Worm (Caenorhabditis elegans) whole organism, L4 larva: Measurements from ENCODE around the gene grl-17.

Source experiments
- D1046.2 ChIP-seq: fragments of 200-800 bp; sonication (Bioruptor generic); IDR thresholded peaks from 2 replicates; pipeline ENCODE4 v1.3.6; 2022; ENCODE audit warnings: missing genetic modification characterization, missing compliant biosample characterization
- T20F7.1 ChIP-seq: fragments of 200-800 bp; sonication (Bioruptor generic); optimal IDR thresholded peaks from 2 replicates; lab custom pipeline; 2018; ENCODE audit warnings: mild to moderate bottlenecking, missing genetic modification characterization, missing compliant biosample characterization
- T26A8.4 ChIP-seq: fragments of 200-800 bp; sonication (Bioruptor generic); IDR thresholded peaks from 2 replicates; pipeline ENCODE4 v1.3.6; 2022; ENCODE audit warnings: missing genetic modification characterization, missing compliant biosample characterization
- Y48G9A.11 ChIP-seq: fragments of 200-800 bp; sonication (Bioruptor generic); IDR thresholded peaks from 2 replicates; pipeline ENCODE4 v1.3.6; 2022; ENCODE audit warnings: missing genetic modification reagents, missing genetic modification characterization, missing compliant biosample characterization
- Y75B8A.6 ChIP-seq: fragments of 200-800 bp; sonication (Bioruptor generic); IDR thresholded peaks from 2 replicates; pipeline ENCODE4 v1.3.6; 2022; ENCODE audit warnings: missing genetic modification reagents, missing genetic modification characterization, missing compliant biosample characterization
- arid-1 ChIP-seq: fragments of 200-800 bp; sonication (Bioruptor generic); conservative IDR thresholded peaks from 2 replicates; pipeline ENCODE4 v1.3.6; 2022; ENCODE audit warnings: missing genetic modification reagents, missing genetic modification characterization, missing compliant biosample characterization
- attf-4 ChIP-seq: sonication (generic microtip); optimal IDR thresholded peaks from 3 replicates; lab custom pipeline; 2017; ENCODE audit warnings: missing biosample characterization, missing genetic modification characterization
- ceh-28 ChIP-seq: fragments of 150-350 bp; optimal IDR thresholded peaks from 2 replicates; lab custom pipeline; 2014; ENCODE audit warnings: missing biosample characterization, missing genetic modification reagents, missing genetic modification characterization
- ceh-44 ChIP-seq: fragments of 200-800 bp; sonication (Bioruptor generic); IDR thresholded peaks from 2 replicates; pipeline ENCODE4 v1.3.6; 2022; ENCODE audit warnings: missing genetic modification reagents, missing genetic modification characterization, missing compliant biosample characterization
- ceh-82 ChIP-seq: sonication (generic microtip); optimal IDR thresholded peaks from 2 replicates; lab custom pipeline; 2017; ENCODE audit warnings: missing biosample characterization, missing genetic modification characterization
- ces-1 ChIP-seq: fragments of 150-350 bp; sonication (generic microtip); optimal IDR thresholded peaks from 4 replicates; lab custom pipeline; 2014; ENCODE audit warnings: missing biosample characterization, missing genetic modification reagents, missing genetic modification characterization
- ctbp-1 ChIP-seq: fragments of 200-800 bp; sonication (Bioruptor generic); IDR thresholded peaks from 2 replicates; pipeline ENCODE4 v1.3.6; 2022; ENCODE audit warnings: missing genetic modification reagents, missing genetic modification characterization, missing compliant biosample characterization
- daf-16 ChIP-seq, 3 experiments: sonication (generic microtip); optimal IDR thresholded peaks; 2 replicates each; lab custom pipeline; 2016 to 2017; ENCODE audit warnings: missing genetic modification characterization in 3 of 3, missing genetic modification reagents in 3 of 3, mild to moderate bottlenecking in 2 of 3, missing compliant biosample characterization in 2 of 3, missing biosample characterization in 1 of 3, moderate library complexity in 1 of 3
- daf-19 ChIP-seq: fragments of 200-800 bp; sonication (Bioruptor generic); conservative IDR thresholded peaks from 2 replicates; pipeline ENCODE4 v1.3.6; 2022; ENCODE audit warnings: missing genetic modification characterization, missing compliant biosample characterization
- daf-8 ChIP-seq: fragments of 200-800 bp; sonication (Bioruptor generic); IDR thresholded peaks from 2 replicates; pipeline ENCODE4 v1.3.6; 2022; ENCODE audit warnings: missing genetic modification characterization, missing compliant biosample characterization
- dmd-6 ChIP-seq: fragments of 200-800 bp; sonication (Bioruptor generic); IDR thresholded peaks from 2 replicates; pipeline ENCODE4 v1.3.6; 2022; ENCODE audit warnings: missing genetic modification reagents, missing genetic modification characterization, missing compliant biosample characterization
- dmd-8 ChIP-seq: fragments of 200-800 bp; sonication (Bioruptor generic); IDR thresholded peaks from 2 replicates; pipeline ENCODE4 v1.3.6; 2022; ENCODE audit warnings: missing genetic modification characterization, missing compliant biosample characterization
- dpl-1 ChIP-seq: fragments of 150-350 bp; optimal IDR thresholded peaks from 2 replicates; lab custom pipeline; 2014; ENCODE audit warnings: missing biosample characterization, missing genetic modification reagents, missing genetic modification characterization
- duxl-1 ChIP-seq: sonication (generic microtip); optimal IDR thresholded peaks from 2 replicates; lab custom pipeline; 2016; ENCODE audit warnings: mild to moderate bottlenecking, missing genetic modification characterization, moderate library complexity, missing compliant biosample characterization; ENCODE audit not compliant: poor library complexity
- dve-1 ChIP-seq: sonication (generic microtip); optimal IDR thresholded peaks from 2 replicates; lab custom pipeline; 2017; ENCODE audit warnings: antibody characterized with exemption, mild to moderate bottlenecking, missing genetic modification characterization, missing compliant biosample characterization; ENCODE audit not compliant: insufficient read depth
- egl-43 ChIP-seq: fragments of 200-800 bp; sonication (Bioruptor generic); IDR thresholded peaks from 2 replicates; pipeline ENCODE4 v1.3.6; 2022; ENCODE audit warnings: missing genetic modification reagents, missing genetic modification characterization, missing compliant biosample characterization
- hif-1 ChIP-seq, 2 experiments: sonication (generic microtip); optimal IDR thresholded peaks; 2 replicates each; lab custom pipeline; 2016 to 2017; ENCODE audit warnings: missing compliant biosample characterization in 2 of 2, missing genetic modification characterization in 2 of 2, missing genetic modification reagents in 2 of 2, missing genotype in 2 of 2, mild to moderate bottlenecking in 1 of 2
- hlh-11 ChIP-seq: fragments of 200-800 bp; sonication (Bioruptor generic); optimal IDR thresholded peaks from 2 replicates; lab custom pipeline; 2018; ENCODE audit warnings: mild to moderate bottlenecking, missing genetic modification characterization, missing compliant biosample characterization
- hlh-30 ChIP-seq: sonication (generic microtip); optimal IDR thresholded peaks from 2 replicates; lab custom pipeline; 2017; ENCODE audit warnings: antibody characterized with exemption, mild to moderate bottlenecking, missing genetic modification characterization, missing compliant biosample characterization; ENCODE audit not compliant: insufficient read depth
- lim-7 ChIP-seq: fragments of 200-800 bp; sonication (Bioruptor generic); IDR thresholded peaks from 2 replicates; pipeline ENCODE4 v1.3.6; 2022; ENCODE audit warnings: missing genetic modification characterization, missing compliant biosample characterization
- lin-1 ChIP-seq: fragments of 200-800 bp; sonication (Bioruptor generic); IDR thresholded peaks from 2 replicates; pipeline ENCODE4 v1.3.6; 2022; ENCODE audit warnings: missing genetic modification reagents, missing genetic modification characterization, missing compliant biosample characterization
- lin-13 ChIP-seq: fragments of 150-350 bp; optimal IDR thresholded peaks from 2 replicates; lab custom pipeline; 2014; ENCODE audit warnings: missing biosample characterization, missing genetic modification reagents, missing genetic modification characterization
- lin-39 ChIP-seq: fragments of 150-350 bp; optimal IDR thresholded peaks from 2 replicates; lab custom pipeline; 2014; ENCODE audit warnings: missing biosample characterization, missing genetic modification reagents, missing genetic modification characterization
- mdl-1 ChIP-seq, 2 experiments: fragments of 150-350 bp in 1 of 2; sonication (generic microtip) in 1 of 2; optimal IDR thresholded peaks; 2 replicates each; lab custom pipeline; 2014 to 2017; ENCODE audit warnings: missing biosample characterization in 2 of 2, missing genetic modification characterization in 2 of 2
- mxl-3 ChIP-seq: fragments of 200-800 bp; sonication (Bioruptor generic); optimal IDR thresholded peaks from 2 replicates; lab custom pipeline; 2018; ENCODE audit warnings: mild to moderate bottlenecking, missing genetic modification characterization, missing compliant biosample characterization
- nhr-102 ChIP-seq: sonication (generic microtip); optimal IDR thresholded peaks from 2 replicates; lab custom pipeline; 2016; ENCODE audit warnings: mild to moderate bottlenecking, missing genetic modification characterization, moderate library complexity, missing compliant biosample characterization
- nhr-28 ChIP-seq: fragments of 150-350 bp; optimal IDR thresholded peaks from 2 replicates; lab custom pipeline; 2014; ENCODE audit warnings: missing biosample characterization, missing genetic modification characterization
- nhr-6 ChIP-seq: fragments of 150-350 bp; optimal IDR thresholded peaks from 2 replicates; lab custom pipeline; 2014; ENCODE audit warnings: missing biosample characterization, missing genetic modification characterization
- pqm-1 ChIP-seq: sonication (generic microtip); optimal IDR thresholded peaks from 2 replicates; lab custom pipeline; 2017; ENCODE audit warnings: missing biosample characterization, missing genetic modification characterization
- rbr-2 ChIP-seq: sonication (generic microtip); optimal IDR thresholded peaks from 2 replicates; lab custom pipeline; 2016; ENCODE audit warnings: missing genotype, missing genetic modification characterization, missing compliant biosample characterization
- tra-1 ChIP-seq: fragments of 200-800 bp; sonication (Bioruptor generic); IDR thresholded peaks from 2 replicates; pipeline ENCODE4 v1.3.6; 2022; ENCODE audit warnings: missing genetic modification reagents, missing genetic modification characterization, missing compliant biosample characterization
- unc-62 ChIP-seq, 3 experiments: fragments of 150-350 bp in 1 of 3; sonication (generic microtip); optimal IDR thresholded peaks in 2 of 3; peaks in 1 of 3; 1 replicate in 1 of 3; 2 replicates in 2 of 3; lab custom pipeline; 2014 to 2017; ENCODE audit warnings: missing biosample characterization in 3 of 3, missing genetic modification characterization in 3 of 3, missing genetic modification reagents in 3 of 3, missing genotype in 1 of 3
- vab-7 ChIP-seq: fragments of 200-800 bp; sonication (Bioruptor generic); IDR thresholded peaks from 2 replicates; pipeline ENCODE4 v1.3.6; 2022; ENCODE audit warnings: missing genetic modification reagents, missing genetic modification characterization, missing compliant biosample characterization
- zip-11 ChIP-seq: fragments of 200-800 bp; sonication (Bioruptor generic); IDR thresholded peaks from 2 replicates; pipeline ENCODE4 v1.3.6; 2022; ENCODE audit warnings: missing genetic modification characterization, missing compliant biosample characterization
- zip-2 ChIP-seq: fragments of 150-350 bp; optimal IDR thresholded peaks from 2 replicates; lab custom pipeline; 2014; ENCODE audit warnings: missing biosample characterization, missing genetic modification characterization
- ztf-11 ChIP-seq: fragments of 150-350 bp; optimal IDR thresholded peaks from 2 replicates; lab custom pipeline; 2014; ENCODE audit warnings: missing biosample characterization, missing genetic modification characterization

grl-17 gene

DNA sequence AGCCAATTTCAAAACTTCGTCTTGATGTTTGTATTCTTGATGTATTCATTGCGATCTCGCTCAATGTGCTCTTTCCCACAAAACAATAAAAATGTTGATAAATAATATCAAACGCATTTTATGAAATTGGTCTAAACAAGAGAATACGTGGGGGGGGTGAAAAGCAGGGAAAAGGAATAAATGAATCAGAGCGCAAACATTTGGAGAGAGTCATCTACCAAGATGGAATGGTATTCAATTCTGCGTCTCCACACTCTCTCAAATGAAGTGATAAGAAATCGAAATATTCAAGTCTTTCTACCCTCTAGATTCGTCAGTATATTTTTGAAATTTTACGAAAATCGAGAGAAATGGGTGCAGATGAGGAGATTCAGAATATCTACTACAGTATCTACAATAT lies 17.0 kb upstream of the grl-17 start, which contains the start of gene C50B8.5 (continued):
- TF ChIP-seq dmd-6 (GFP tag; lab: Robert Waterston, UW) = peak; percentile 8; the same call in 1 of the 2 replicates
- TF ChIP-seq ztf-11 (tag; lab: Kevin White, UChicago) = no peak
- TF ChIP-seq nhr-6 (tag; lab: Kevin White, UChicago) = peak; percentile 88
- TF ChIP-seq duxl-1 (tag; lab: Kevin White, UChicago) = peak; percentile 0

- TF ChIP-seq ceh-44 (GFP tag; lab: Robert Waterston, UW) (no peak), dmd-6 (GFP tag; lab: Robert Waterston, UW) (peak; percentile 41; the same call in 1 of the 2 replicates), dmd-8 (GFP tag; lab: Robert Waterston, UW) (no peak), egl-43 (GFP tag; lab: Robert Waterston, UW) (no peak), vab-7 (no peak), zip-11 (GFP tag; lab: Robert Waterston, UW) (no peak), lim-7 (no peak), lin-13 (GFP tag; lab: Kevin White, UChicago) (no peak), nhr-28 (peak; percentile 50), daf-8 (GFP tag; lab: Robert Waterston, UW) (no peak), hlh-30 (tag; lab: Kevin White, UChicago) (no peak), mxl-3 (GFP tag; lab: Kevin White, UChicago) (peak; percentile 26), unc-62 (GFP tag; optimal IDR thresholded peaks at IDR 0.05 in 1 of 2; lab: Kevin White, UChicago) (peak in 1 of 2 experiments; percentile 64), unc-62 (tag; optimal IDR thresholded peaks at IDR 0.05; lab: Kevin White, UChicago) (no peak), daf-16 (GFP tag; optimal IDR thresholded peaks at IDR 0.05; lab: Kevin White, UChicago) (no peak), daf-16 (tag; optimal IDR thresholded peaks at IDR 0.05; lab: Kevin White, UChicago) (peak; percentile 77), Y75B8A.6 (GFP tag; lab: Robert Waterston, UW) (no peak), hlh-11 (tag; lab: Kevin White, UChicago) (peak; percentile 36), pqm-1 (tag; lab: Kevin White, UChicago) (peak; percentile 91), dve-1 (tag; lab: Kevin White, UChicago) (peak; percentile 34), ceh-28 (tag; lab: Kevin White, UChicago) (no peak)
Observed at ce11 chrV:13578637-13579036, 14.9 kb upstream of the grl-17 start, which contains the start of gene C50B8.6. TSS of gene C50B8.6 (plus strand) at chrV:13578972.

DNA sequence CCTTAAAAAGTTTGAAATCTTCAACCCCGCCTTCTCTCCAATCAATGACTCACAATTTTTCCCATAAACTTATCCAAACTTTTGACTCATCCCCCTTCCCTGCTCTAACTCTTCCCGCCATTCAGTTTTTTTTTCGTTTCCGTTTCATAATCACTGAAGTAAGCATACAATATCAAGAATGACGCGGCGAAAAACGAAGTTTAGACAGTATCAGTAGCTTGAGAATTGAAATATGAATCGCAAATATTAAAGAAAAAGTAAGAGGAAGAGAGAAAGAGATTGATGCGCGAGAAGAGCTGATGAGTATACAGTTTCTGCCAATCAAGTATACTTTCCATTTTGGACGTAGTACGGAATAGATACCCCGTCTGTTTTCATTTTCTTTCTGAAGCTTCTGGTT lies 13.7 kb upstream of the grl-17 start:
- TF ChIP-seq D1046.2 (GFP tag; lab: Robert Waterston, UW) = no peak
- no peak for TF ChIP-seq rbr-2 (tag; lab: Kevin White, UChicago)
- TF ChIP-seq hif-1 (tag; optimal IDR thresholded peaks at IDR 0.05; lab: Kevin White, UChicago) = no peak
- no peak for TF ChIP-seq tra-1
- peak; percentile 18 for TF ChIP-seq nhr-28
- TF ChIP-seq Y48G9A.11 (GFP tag; lab: Robert Waterston, UW) = no peak
- no peak for TF ChIP-seq daf-16 (GFP tag; optimal IDR thresholded peaks at IDR 0.05; lab: Kevin White, UChicago)
- peak; percentile 7 for TF ChIP-seq daf-16 (tag; optimal IDR thresholded peaks at IDR 0.05; lab: Kevin White, UChicago)
- no peak for TF ChIP-seq ceh-82 (tag; lab: Kevin White, UChicago)
- TF ChIP-seq pqm-1 (tag; lab: Kevin White, UChicago) = peak; percentile 58
- TF ChIP-seq lin-39 (tag; lab: Kevin White, UChicago) = no peak
- no peak for TF ChIP-seq T20F7.1 (GFP tag; lab: Kevin White, UChicago)
- TF ChIP-seq dmd-6 (GFP tag; lab: Robert Waterston, UW) = peak; percentile 64; the same call in 1 of the 2 replicates
- TF ChIP-seq, all 104 proteins: peak for 4

DNA sequence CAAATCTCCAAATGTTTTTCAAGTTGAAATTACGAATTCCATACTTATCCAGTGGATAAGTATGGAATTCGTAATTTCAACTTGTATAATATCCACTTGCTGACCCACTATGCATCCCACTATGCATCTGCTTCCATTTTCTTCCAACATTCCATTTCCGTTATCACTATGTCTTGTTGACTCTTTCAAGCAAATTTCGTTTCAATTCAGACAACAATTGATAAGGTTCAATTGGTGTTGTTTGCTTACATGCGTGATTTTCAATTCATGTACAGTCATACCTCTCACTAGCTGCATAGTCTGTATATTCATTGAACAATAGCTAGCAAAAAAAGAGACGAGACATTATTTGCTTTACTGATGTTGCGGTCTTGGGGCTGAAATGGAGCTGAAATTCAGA lies 13.1 kb upstream of the grl-17 start:
- no peak for TF ChIP-seq D1046.2 (GFP tag; lab: Robert Waterston, UW)
- TF ChIP-seq hlh-30 (tag; lab: Kevin White, UChicago) = peak; percentile 31
- TF ChIP-seq mdl-1 (tag; optimal IDR thresholded peaks at IDR 0.05; lab: Kevin White, UChicago) = no peak
- peak; percentile 66 for TF ChIP-seq pqm-1 (tag; lab: Kevin White, UChicago)
- no peak for TF ChIP-seq T26A8.4 (GFP tag; lab: Robert Waterston, UW)
- no peak for TF ChIP-seq arid-1 (GFP tag; lab: Robert Waterston, UW)
- TF ChIP-seq nhr-6 (tag; lab: Kevin White, UChicago) = peak; percentile 36
- no peak for TF ChIP-seq ztf-11 (tag; lab: Kevin White, UChicago)
- TF ChIP-seq zip-2 (tag; lab: Kevin White, UChicago) = no peak
- TF ChIP-seq nhr-102 (tag; lab: Kevin White, UChicago) = no peak
- no peak for TF ChIP-seq attf-4 (tag; lab: Kevin White, UChicago)
- TF ChIP-seq Y75B8A.6 (GFP tag; lab: Robert Waterston, UW) = no peak
- TF ChIP-seq lin-1 (GFP tag; lab: Robert Waterston, UW) = no peak
- peak; percentile 40 for TF ChIP-seq dve-1 (tag; lab: Kevin White, UChicago)
- peak; percentile 34 for TF ChIP-seq hlh-11 (tag; lab: Kevin White, UChicago)
- no peak for TF ChIP-seq ces-1 (GFP tag; lab: Kevin White, UChicago)
- no peak for TF ChIP-seq daf-19 (GFP tag; lab: Robert Waterston, UW)
- no peak for TF ChIP-seq ctbp-1 (GFP tag; lab: Robert Waterston, UW)
- TF ChIP-seq dmd-6 (GFP tag; lab: Robert Waterston, UW) = 0 out of 2 replicates have a peak, but pooled peaks have one; percentile 24
- TF ChIP-seq daf-16 (GFP tag; optimal IDR thresholded peaks at IDR 0.05; lab: Kevin White, UChicago) = no peak
- peak; percentile 93 for TF ChIP-seq daf-16 (tag; optimal IDR thresholded peaks at IDR 0.05; lab: Kevin White, UChicago)
- no peak for TF ChIP-seq dpl-1
